Fruit fly (Drosophila melanogaster): ENCODE results near the gene CG9988.

CG9988 gene

DNA sequence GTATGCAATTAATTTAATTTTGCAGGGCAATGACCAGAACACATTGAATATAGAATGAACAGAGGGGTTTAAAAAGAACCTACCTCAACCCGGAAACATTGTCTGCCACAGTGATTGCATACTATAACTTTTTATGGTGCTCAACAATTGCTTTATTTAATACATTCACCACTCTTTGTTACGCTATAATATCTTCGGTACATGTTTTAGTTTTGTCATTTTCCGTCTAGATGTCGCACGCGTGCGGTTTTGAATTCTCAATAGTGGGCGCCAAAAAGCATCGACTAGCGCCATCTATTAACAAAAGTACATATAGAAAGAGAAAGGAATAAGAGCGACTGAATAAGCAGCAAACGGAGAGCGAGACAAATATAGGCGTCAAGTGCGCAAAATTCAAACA is 35.9 kb downstream of the CG9988 start (continued):
- TF ChIP-seq wek (GFP tag; optimal IDR thresholded peaks at IDR 0.05), result peak; percentile 82
- TF ChIP-seq CG10431 (GFP tag; optimal IDR thresholded peaks at IDR 0.05), result no peak
- TF ChIP-seq CG17328 (GFP tag; IDR thresholded peaks at IDR 0.05), result peak; percentile 87
- TF ChIP-seq Dad (GFP tag; optimal IDR thresholded peaks at IDR 0.05), result peak; percentile 76
- peak; percentile 56 for TF ChIP-seq pfk (GFP tag; optimal IDR thresholded peaks at IDR 0.05)
- TF ChIP-seq slp2 (GFP tag; optimal IDR thresholded peaks at IDR 0.05), result peak; percentile 87
- no peak for TF ChIP-seq zf30C (GFP tag; optimal IDR thresholded peaks at IDR 0.05)
- TF ChIP-seq Aef1 (GFP tag; IDR thresholded peaks at IDR 0.05), result peak; percentile 86
- peak; percentile 87 for TF ChIP-seq B-H2 (GFP tag; optimal IDR thresholded peaks at IDR 0.05)
- peak; percentile 69 for TF ChIP-seq CG6813 (GFP tag; optimal IDR thresholded peaks at IDR 0.05)
- no peak for TF ChIP-seq PHDP (tag; optimal IDR thresholded peaks at IDR 0.05)
- peak; percentile 53 for TF ChIP-seq CG4328 (GFP tag; optimal IDR thresholded peaks at IDR 0.05)
- TF ChIP-seq peb (GFP tag; IDR thresholded peaks at IDR 0.05), result peak; percentile 63; the same call in 1 of the 2 replicates
- TF ChIP-seq Ets65A (GFP tag), result peak; percentile 98
- no peak for TF ChIP-seq Scr (GFP tag; IDR thresholded peaks at IDR 0.05; ENCODE audit: partially characterized antibody)
- TF ChIP-seq scrt (GFP tag; optimal IDR thresholded peaks at IDR 0.05), result peak; percentile 58
- peak; percentile 29; the same call in 1 of the 2 replicates for TF ChIP-seq Adf1 (GFP tag; IDR thresholded peaks at IDR 0.05)
- peak; percentile 52 for TF ChIP-seq CG5180 (GFP tag; optimal IDR thresholded peaks at IDR 0.05)
- no peak for TF ChIP-seq sim (GFP tag; IDR thresholded peaks at IDR 0.05)
- TF ChIP-seq Nf-YC (tag; optimal IDR thresholded peaks at IDR 0.05), result no peak
- TF ChIP-seq CG7556 (GFP tag; optimal IDR thresholded peaks at IDR 0.05), result peak; percentile 42
- no peak for TF ChIP-seq Dll (GFP tag; IDR thresholded peaks at IDR 0.05; ENCODE audit: partially characterized antibody)
- peak; percentile 90 for TF ChIP-seq sob (GFP tag; IDR thresholded peaks at IDR 0.05)
- peak; percentile 88 for TF ChIP-seq Hr3 (GFP tag; optimal IDR thresholded peaks at IDR 0.05)
- TF ChIP-seq sd (tag; optimal IDR thresholded peaks at IDR 0.05), result peak; percentile 84
- TF ChIP-seq dmrt99B (tag; optimal IDR thresholded peaks at IDR 0.05), result peak; percentile 68
- peak; percentile 78 for TF ChIP-seq Six4 (GFP tag; optimal IDR thresholded peaks at IDR 0.05)
- TF ChIP-seq CG1529 (GFP tag; optimal IDR thresholded peaks at IDR 0.05), result no peak
- TF ChIP-seq grn (GFP tag; optimal IDR thresholded peaks at IDR 0.05), result peak; percentile 27
- TF ChIP-seq NFAT (GFP tag; IDR thresholded peaks at IDR 0.05), result peak; percentile 97
- no peak for TF ChIP-seq CG13287 (GFP tag; IDR thresholded peaks at IDR 0.05; ENCODE audit: partially characterized antibody)
- TF ChIP-seq ssp (GFP tag; IDR thresholded peaks at IDR 0.05), result peak; percentile 69
- TF ChIP-seq CG6254 (GFP tag; optimal IDR thresholded peaks at IDR 0.05), result peak; percentile 57
- TF ChIP-seq gt (GFP tag; IDR thresholded peaks at IDR 0.05), result peak; percentile 66
- TF ChIP-seq bcd (GFP tag; optimal IDR thresholded peaks at IDR 0.05), result peak; percentile 86
- TF ChIP-seq insv (GFP tag; optimal IDR thresholded peaks at IDR 0.05), result peak in 1 of 2 experiments; percentile 65
- peak; percentile 34; the same call in 1 of the 2 replicates for TF ChIP-seq MBD-R2 (GFP tag; IDR thresholded peaks at IDR 0.05)
- no peak for TF ChIP-seq Sin3A (optimal IDR thresholded peaks at IDR 0.05)
- no peak for TF ChIP-seq ftz-f1 (GFP tag; optimal IDR thresholded peaks at IDR 0.05)
- no peak; the same call in 1 of the 2 replicates for TF ChIP-seq chm (GFP tag; IDR thresholded peaks at IDR 0.05)
- peak; percentile 89 for TF ChIP-seq mam (GFP tag; optimal IDR thresholded peaks at IDR 0.05)
- TF ChIP-seq CG43689 (GFP tag; IDR thresholded peaks at IDR 0.05), result peak; percentile 61; the same call in 1 of the 2 replicates
- TF ChIP-seq HLH3B (GFP tag; IDR thresholded peaks at IDR 0.05), result peak; percentile 84
- peak; percentile 92 for TF ChIP-seq Chrac-16 (GFP tag; optimal IDR thresholded peaks at IDR 0.05)
- TF ChIP-seq CG11560 (tag; IDR thresholded peaks at IDR 0.05), result peak; percentile 66; the same call in 2 of the 3 replicates
- peak; percentile 28 for TF ChIP-seq vfl (GFP tag; optimal IDR thresholded peaks at IDR 0.05)
- TF ChIP-seq CG34422 (GFP tag; IDR thresholded peaks at IDR 0.05), result peak; percentile 86
- no peak for TF ChIP-seq D19A (tag; optimal IDR thresholded peaks at IDR 0.05)
- peak; percentile 87 for TF ChIP-seq sisA (GFP tag; IDR thresholded peaks at IDR 0.05)
- TF ChIP-seq CG14860 (GFP tag; IDR thresholded peaks at IDR 0.05; ENCODE audit: partially characterized antibody), result no peak
- TF ChIP-seq eve (GFP tag; optimal IDR thresholded peaks at IDR 0.05), result peak in 1 of 2 experiments; percentile 41
- TF ChIP-seq YL-1 (GFP tag; optimal IDR thresholded peaks at IDR 0.05), result peak; percentile 28

Data from whole organism, embryonic.